Worm (Caenorhabditis elegans): Measurements from ENCODE around the gene C13F10.8.

C13F10.8 gene

DNA sequence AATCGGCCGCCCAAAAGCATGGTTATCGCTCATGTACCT is 16.1 kb upstream of the C13F10.8 start, which contains the start of gene hpo-9:
hpo-9 (minus strand) TSS at position 37 of the 39 bp plus-strand sequence.
- TF ChIP-seq elt-2 (tag; optimal IDR thresholded peaks at IDR 0.05) (no peak), snpc-4 (tag; optimal IDR thresholded peaks at IDR 0.05) (no peak), hmg-11 (tag; optimal IDR thresholded peaks at IDR 0.05) (no peak), sea-2 (GFP tag; optimal IDR thresholded peaks at IDR 0.05) (no peak), unc-62 (GFP tag; optimal IDR thresholded peaks at IDR 0.05) (no peak), nhr-43 (tag; optimal IDR thresholded peaks at IDR 0.05; ENCODE audit: poor library complexity, severe bottlenecking) (no peak), ceh-28 (tag; optimal IDR thresholded peaks at IDR 0.05) (no peak), lsy-12 (tag; optimal IDR thresholded peaks at IDR 0.05) (no peak), nhr-67 (tag; optimal IDR thresholded peaks at IDR 0.05) (no peak), ZK546.5 (tag; optimal IDR thresholded peaks at IDR 0.05) (no peak), tbx-2 (tag; optimal IDR thresholded peaks at IDR 0.05) (no peak), egl-27 (tag; optimal IDR thresholded peaks at IDR 0.05) (no peak), ceh-9 (tag; optimal IDR thresholded peaks at IDR 0.05) (no peak), mdl-1 (tag; optimal IDR thresholded peaks at IDR 0.05) (no peak), elt-1 (tag; optimal IDR thresholded peaks at IDR 0.05) (no peak), nfya-1 (tag; optimal IDR thresholded peaks at IDR 0.05; ENCODE audit: insufficient read depth) (no peak), jun-1 (tag; optimal IDR thresholded peaks at IDR 0.05) (no peak), pha-4 (tag; optimal IDR thresholded peaks at IDR 0.05) (no peak), R02D3.7 (tag; optimal IDR thresholded peaks at IDR 0.05) (no peak)

DNA sequence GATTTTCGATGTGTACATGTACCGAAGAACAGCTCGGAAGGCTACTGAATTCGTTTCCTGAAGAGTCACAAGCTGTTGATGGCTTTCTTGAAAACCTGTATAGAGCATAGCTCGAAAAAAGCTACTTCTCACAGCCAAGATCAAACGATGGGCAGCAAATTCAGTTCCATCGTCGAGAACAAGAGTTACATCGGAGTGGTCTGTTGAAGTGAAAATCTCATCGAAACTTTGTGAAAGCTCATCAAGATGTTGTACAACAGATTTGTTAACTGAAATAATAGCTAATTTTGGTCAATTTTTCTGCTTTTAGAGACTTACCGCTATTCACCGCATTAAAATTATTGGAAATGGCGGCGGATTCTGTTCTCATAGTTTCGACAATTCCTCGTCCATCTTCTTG is 15.9 kb upstream of the C13F10.8 start:
- TF ChIP-seq ceh-28 (tag; optimal IDR thresholded peaks at IDR 0.05): no peak
- TF ChIP-seq nhr-43 (tag; optimal IDR thresholded peaks at IDR 0.05; ENCODE audit: poor library complexity, severe bottlenecking): no peak
- no peak for TF ChIP-seq snpc-4 (tag; optimal IDR thresholded peaks at IDR 0.05)
- no peak for TF ChIP-seq skn-1 (tag; optimal IDR thresholded peaks at IDR 0.05)
- TF ChIP-seq daf-12 (tag; optimal IDR thresholded peaks at IDR 0.05): no peak
- no peak for TF ChIP-seq elt-1 (tag; optimal IDR thresholded peaks at IDR 0.05)

DNA sequence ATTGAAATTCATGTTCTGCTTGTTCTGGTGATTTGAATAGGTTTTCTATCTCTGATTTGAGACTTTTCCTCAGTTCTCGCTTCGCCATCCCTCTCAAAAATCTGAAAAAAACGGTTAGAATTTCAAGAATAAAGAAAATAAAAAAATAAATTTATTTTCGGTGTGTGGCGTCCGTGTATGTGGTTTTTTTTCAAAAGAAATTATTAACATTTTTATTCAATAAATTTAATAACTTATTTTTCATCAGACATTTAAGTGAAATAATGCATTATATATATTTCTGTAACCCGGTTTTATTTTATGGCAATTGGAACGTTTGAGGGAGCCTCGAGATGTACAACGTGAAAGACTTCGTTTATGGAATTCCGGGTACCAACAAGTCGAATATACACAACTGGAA is 13.9 kb upstream of the C13F10.8 start, which contains the start of gene C05C8.5:
C05C8.5 (minus strand) TSS at position 101 of the 400 bp plus-strand sequence.
- no peak for TF ChIP-seq fkh-2 (tag; optimal IDR thresholded peaks at IDR 0.05)
- no peak for TF ChIP-seq lin-15B (tag; optimal IDR thresholded peaks at IDR 0.05)
- no peak for TF ChIP-seq snpc-4 (tag; optimal IDR thresholded peaks at IDR 0.05)
- no peak for TF ChIP-seq ztf-11 (tag; optimal IDR thresholded peaks at IDR 0.05)
- no peak for TF ChIP-seq mdl-1 (tag; optimal IDR thresholded peaks at IDR 0.05)
- no peak for TF ChIP-seq R02D3.7 (tag; optimal IDR thresholded peaks at IDR 0.05)
- TF ChIP-seq unc-39 (tag; optimal IDR thresholded peaks at IDR 0.05): no peak
- no peak for TF ChIP-seq egl-5 (tag; optimal IDR thresholded peaks at IDR 0.05)
- no peak for TF ChIP-seq pha-4 (tag; optimal IDR thresholded peaks at IDR 0.05)
- TF ChIP-seq mml-1 (tag; optimal IDR thresholded peaks at IDR 0.05): no peak
- no peak for TF ChIP-seq elt-1 (tag; optimal IDR thresholded peaks at IDR 0.05)
- TF ChIP-seq unc-62 (GFP tag; optimal IDR thresholded peaks at IDR 0.05): no peak
- TF ChIP-seq nhr-12 (tag; optimal IDR thresholded peaks at IDR 0.05): no peak
- TF ChIP-seq ceh-28 (tag; optimal IDR thresholded peaks at IDR 0.05): no peak
- no peak for TF ChIP-seq ceh-9 (tag; optimal IDR thresholded peaks at IDR 0.05)
- TF ChIP-seq pqm-1 (tag; optimal IDR thresholded peaks at IDR 0.05): no peak
- TF ChIP-seq nhr-25 (tag; optimal IDR thresholded peaks at IDR 0.05): no peak
- TF ChIP-seq ceh-82 (tag; optimal IDR thresholded peaks at IDR 0.05): no peak
- TF ChIP-seq zag-1 (tag; optimal IDR thresholded peaks at IDR 0.05): no peak

DNA sequence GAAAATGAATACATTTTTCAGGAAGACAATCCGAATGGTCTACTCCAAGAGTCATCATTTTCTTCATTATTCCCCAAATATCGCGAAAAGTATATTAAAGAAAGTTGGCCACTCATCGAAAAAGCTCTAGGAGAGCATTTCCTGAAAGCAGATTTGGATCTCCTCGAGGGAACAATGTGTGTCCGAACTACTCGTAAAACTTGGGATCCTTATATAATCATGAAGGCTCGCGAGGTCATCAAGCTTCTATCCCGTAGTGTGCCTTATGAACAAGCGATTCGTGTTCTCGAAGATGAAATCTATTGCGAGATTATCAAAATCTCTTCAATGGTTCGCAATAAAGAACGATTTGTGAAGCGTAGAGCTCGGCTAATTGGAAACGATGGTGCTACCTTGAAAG is 10.7 kb upstream of the C13F10.8 start:
- no peak for TF ChIP-seq elt-1 (tag; optimal IDR thresholded peaks at IDR 0.05)

DNA sequence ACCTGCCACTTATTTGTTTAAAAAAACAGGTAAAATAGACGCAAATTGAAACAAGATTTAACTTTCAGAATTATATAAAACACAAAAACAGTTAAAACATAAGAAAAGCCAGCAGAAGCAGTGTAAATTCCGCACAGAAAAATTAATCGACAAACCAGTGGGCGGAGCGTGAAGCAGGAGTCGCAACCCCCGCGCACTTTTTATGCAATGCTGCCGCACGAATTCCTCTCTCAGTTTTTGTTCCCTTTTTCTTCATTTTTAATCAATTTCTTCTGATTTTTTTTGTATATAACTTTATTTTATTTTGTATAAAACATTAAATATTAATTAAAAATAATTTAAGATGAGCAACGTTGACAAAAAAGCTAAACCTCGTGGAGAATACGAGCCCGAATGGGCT is 10.0 kb upstream of the C13F10.8 start, which contains the start of the genes gei-6 and krr-1:
gei-6 (minus strand) TSS at position 2 of the 400 bp plus-strand sequence.
krr-1 (plus strand) TSS at position 344 of the 400 bp plus-strand sequence.
- TF ChIP-seq nhr-76 (tag; optimal IDR thresholded peaks at IDR 0.05) (no peak), R02D3.7 (tag; optimal IDR thresholded peaks at IDR 0.05) (peak; percentile 17), pha-4 (tag; optimal IDR thresholded peaks at IDR 0.05) (peak; percentile 65), fos-1 (tag; optimal IDR thresholded peaks at IDR 0.05) (no peak), nhr-11 (tag; optimal IDR thresholded peaks at IDR 0.05) (no peak), eor-1 (tag; optimal IDR thresholded peaks at IDR 0.05) (no peak), ztf-4 (tag; optimal IDR thresholded peaks at IDR 0.05) (no peak), nhr-77 (tag; optimal IDR thresholded peaks at IDR 0.05) (no peak), elt-1 (tag; optimal IDR thresholded peaks at IDR 0.05) (no peak), lin-15B (tag; optimal IDR thresholded peaks at IDR 0.05) (peak; percentile 78), ceh-82 (tag; optimal IDR thresholded peaks at IDR 0.05) (no peak), skn-1 (tag; optimal IDR thresholded peaks at IDR 0.05) (no peak), egl-5 (tag; optimal IDR thresholded peaks at IDR 0.05) (no peak), nhr-23 (tag; optimal IDR thresholded peaks at IDR 0.05) (peak; percentile 50), nfya-1 (tag; optimal IDR thresholded peaks at IDR 0.05; ENCODE audit: insufficient read depth) (peak; percentile 58), nhr-12 (tag; optimal IDR thresholded peaks at IDR 0.05) (no peak), fkh-2 (tag; optimal IDR thresholded peaks at IDR 0.05) (no peak), zag-1 (tag; optimal IDR thresholded peaks at IDR 0.05) (no peak), elt-3 (tag; optimal IDR thresholded peaks at IDR 0.05) (no peak), nhr-67 (tag; optimal IDR thresholded peaks at IDR 0.05) (no peak), lin-39 (tag; optimal IDR thresholded peaks at IDR 0.05) (peak; percentile 12), hmg-11 (tag; optimal IDR thresholded peaks at IDR 0.05) (peak; percentile 73), nhr-43 (tag; optimal IDR thresholded peaks at IDR 0.05; ENCODE audit: poor library complexity, severe bottlenecking) (peak; percentile 20), egl-27 (tag; optimal IDR thresholded peaks at IDR 0.05) (no peak), elt-2 (tag; optimal IDR thresholded peaks at IDR 0.05) (peak; percentile 14), jun-1 (tag; optimal IDR thresholded peaks at IDR 0.05) (no peak), unc-62 (GFP tag; optimal IDR thresholded peaks at IDR 0.05) (no peak), nhr-237 (tag; optimal IDR thresholded peaks at IDR 0.05) (no peak), ceh-28 (tag; optimal IDR thresholded peaks at IDR 0.05) (no peak), unc-39 (tag; optimal IDR thresholded peaks at IDR 0.05) (no peak), tbx-2 (tag; optimal IDR thresholded peaks at IDR 0.05) (no peak), ama-1 (optimal IDR thresholded peaks at IDR 0.05) (no peak), sea-2 (GFP tag; optimal IDR thresholded peaks at IDR 0.05) (no peak)

All from whole organism, L3 larva.